Worm (Caenorhabditis elegans): ENCODE results near the gene B0310.3.

ce11 chrX:487669-488068, 33.1 kb downstream of the B0310.3 start:
- TF ChIP-seq nhr-84 (tag; optimal IDR thresholded peaks at IDR 0.05) (no peak), pqm-1 (tag; optimal IDR thresholded peaks at IDR 0.05) (no peak)
